Worm (Caenorhabditis elegans) whole organism, L4/young adult: ENCODE results near the gene F38A1.8.

Source experiments
- W03F9.2 ChIP-seq: fragments of 150-350 bp; optimal IDR thresholded peaks from 2 replicates; lab custom pipeline; 2014; ENCODE audit warnings: missing biosample characterization, missing genetic modification characterization
- dao-5 ChIP-seq: sonication (generic microtip); optimal IDR thresholded peaks from 2 replicates; lab custom pipeline; 2016; ENCODE audit warnings: missing genotype, missing genetic modification characterization, moderate library complexity, missing compliant biosample characterization
- him-1 ChIP-seq: sonication (generic microtip); optimal IDR thresholded peaks from 2 replicates; lab custom pipeline; 2016; ENCODE audit warnings: missing genotype, missing genetic modification reagents, missing genetic modification characterization, missing compliant biosample characterization

F38A1.8 gene

ce11 chrIV:1239686-1240085, at the start of gene F38A1.8:
Gene F38A1.8 (minus strand): TSS chrIV:1239852.
- TF ChIP-seq W03F9.2 (tag; lab: Kevin White, UChicago) (no peak), him-1 (tag; lab: Kevin White, UChicago) (no peak), dao-5 (tag; lab: Kevin White, UChicago) (no peak)

- TF ChIP-seq W03F9.2 (tag; lab: Kevin White, UChicago) (no peak), dao-5 (tag; lab: Kevin White, UChicago) (no peak), him-1 (tag; lab: Kevin White, UChicago) (no peak)
These were observed 49.7 kb upstream of the F38A1.8 start, which contains the start of gene plst-1 for ce11 chrIV:1289327-1289726. Gene plst-1 (plus strand): TSS chrIV:1289627.

ce11 chrIV:1286549-1286948, 46.9 kb upstream of the F38A1.8 start:
- TF ChIP-seq dao-5 (tag; lab: Kevin White, UChicago) (no peak), him-1 (tag; lab: Kevin White, UChicago) (no peak), W03F9.2 (tag; lab: Kevin White, UChicago) (no peak)

ce11 chrIV:1284877-1285276, 45.2 kb upstream of the F38A1.8 start:
- no peak for TF ChIP-seq W03F9.2 (tag; lab: Kevin White, UChicago)
- no peak for TF ChIP-seq him-1 (tag; lab: Kevin White, UChicago)
- no peak for TF ChIP-seq dao-5 (tag; lab: Kevin White, UChicago)

ce11 chrIV:1278945-1279344, 39.3 kb upstream of the F38A1.8 start:
- TF ChIP-seq dao-5 (tag; lab: Kevin White, UChicago) (no peak), W03F9.2 (tag; lab: Kevin White, UChicago) (no peak)

- no peak for TF ChIP-seq dao-5 (tag; lab: Kevin White, UChicago)
- no peak for TF ChIP-seq him-1 (tag; lab: Kevin White, UChicago)
- no peak for TF ChIP-seq W03F9.2 (tag; lab: Kevin White, UChicago)
These were observed 37.4 kb upstream of the F38A1.8 start for ce11 chrIV:1277067-1277466.

DNA sequence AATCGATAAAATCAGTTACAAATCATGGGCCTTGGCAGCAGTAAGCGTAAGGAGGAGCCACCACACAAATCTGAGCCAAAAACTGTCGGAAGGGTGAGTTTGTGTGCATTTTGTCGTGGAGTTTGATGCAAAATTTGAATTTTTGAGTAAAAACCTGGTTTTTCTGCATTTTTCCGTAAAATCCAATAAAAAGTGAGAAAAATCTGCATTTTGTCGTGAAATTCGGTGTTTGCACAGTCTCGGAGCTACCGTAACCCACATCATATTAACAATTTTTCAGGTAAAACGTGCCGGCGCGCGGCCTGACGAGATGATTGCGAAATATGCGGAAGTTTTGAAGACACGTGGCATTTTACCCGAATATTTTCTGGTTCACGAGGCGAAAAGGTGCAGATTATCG, 36.3 kb upstream of the F38A1.8 start:
- TF ChIP-seq him-1 (tag; lab: Kevin White, UChicago), result no peak
- no peak for TF ChIP-seq W03F9.2 (tag; lab: Kevin White, UChicago)
- TF ChIP-seq dao-5 (tag; lab: Kevin White, UChicago), result no peak

DNA sequence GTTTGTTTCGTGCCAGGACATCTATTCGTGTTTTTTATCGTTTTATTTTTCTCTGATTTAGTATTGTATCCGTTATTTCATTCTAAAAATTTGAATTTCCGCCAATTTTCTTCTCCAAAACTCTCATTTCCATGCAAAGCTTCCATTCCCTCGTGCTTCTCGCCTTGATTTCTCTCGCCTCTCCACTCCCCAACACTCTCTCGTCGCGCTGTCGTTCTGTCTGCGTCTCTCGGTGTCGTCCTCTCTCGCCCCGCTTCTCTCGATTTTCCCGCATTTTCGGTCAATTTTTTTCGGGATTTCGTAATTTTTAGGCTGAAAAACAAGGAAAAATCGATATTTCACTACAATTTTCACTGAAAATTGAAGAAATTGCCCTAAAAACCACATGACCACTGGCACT, 34.9 kb upstream of the F38A1.8 start, which contains the start of gene C09E9.1:
C09E9.1 (plus strand) TSS at position 286 of the 400 bp plus-strand sequence.
- TF ChIP-seq W03F9.2 (tag; lab: Kevin White, UChicago), result peak; percentile 32
- TF ChIP-seq dao-5 (tag; lab: Kevin White, UChicago), result no peak
- TF ChIP-seq him-1 (tag; lab: Kevin White, UChicago), result no peak

- TF ChIP-seq W03F9.2 (tag; lab: Kevin White, UChicago) (no peak), dao-5 (tag; lab: Kevin White, UChicago) (no peak), him-1 (tag; lab: Kevin White, UChicago) (no peak)
These were observed 27.1 kb upstream of the F38A1.8 start, which contains the start of gene clec-170 for ce11 chrIV:1266724-1267123. Gene clec-170 (plus strand): TSS chrIV:1266866.

- TF ChIP-seq dao-5 (tag; lab: Kevin White, UChicago) (no peak), him-1 (tag; lab: Kevin White, UChicago) (no peak), W03F9.2 (tag; lab: Kevin White, UChicago) (no peak)
These were observed 26.5 kb upstream of the F38A1.8 start for ce11 chrIV:1266138-1266537.

ce11 chrIV:1264928-1265327, 25.3 kb upstream of the F38A1.8 start, which contains the start of gene F38A1.13:
Gene F38A1.13 (plus strand): TSS chrIV:1265228.
- TF ChIP-seq dao-5 (tag; lab: Kevin White, UChicago), result no peak

DNA sequence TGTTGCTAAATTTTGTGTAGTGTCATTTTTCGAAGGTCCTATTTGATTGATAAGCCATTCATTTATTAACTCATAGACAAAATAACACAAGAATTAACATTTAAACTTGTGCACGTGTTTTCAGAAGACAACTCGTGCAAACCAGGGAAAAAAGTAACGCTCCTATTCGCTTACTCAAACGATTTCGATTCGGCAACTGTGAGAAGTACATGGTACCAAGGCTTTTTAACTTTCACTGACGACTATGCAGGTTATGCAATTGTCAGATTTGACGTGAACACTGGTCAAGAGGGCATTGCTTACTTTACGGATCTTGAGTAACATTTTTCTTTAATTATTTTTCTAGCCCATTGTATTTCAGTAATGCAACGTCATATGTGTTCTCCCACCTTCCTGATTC, 22.3 kb upstream of the F38A1.8 start:
- TF ChIP-seq W03F9.2 (tag; lab: Kevin White, UChicago) (no peak), him-1 (tag; lab: Kevin White, UChicago) (no peak), dao-5 (tag; lab: Kevin White, UChicago) (no peak)

- no peak for TF ChIP-seq dao-5 (tag; lab: Kevin White, UChicago)
- no peak for TF ChIP-seq W03F9.2 (tag; lab: Kevin White, UChicago)
- no peak for TF ChIP-seq him-1 (tag; lab: Kevin White, UChicago)
These were observed 21.4 kb upstream of the F38A1.8 start, which contains the start of gene clec-169 for ce11 chrIV:1261024-1261423. Gene clec-169 (plus strand): TSS chrIV:1261324.

DNA sequence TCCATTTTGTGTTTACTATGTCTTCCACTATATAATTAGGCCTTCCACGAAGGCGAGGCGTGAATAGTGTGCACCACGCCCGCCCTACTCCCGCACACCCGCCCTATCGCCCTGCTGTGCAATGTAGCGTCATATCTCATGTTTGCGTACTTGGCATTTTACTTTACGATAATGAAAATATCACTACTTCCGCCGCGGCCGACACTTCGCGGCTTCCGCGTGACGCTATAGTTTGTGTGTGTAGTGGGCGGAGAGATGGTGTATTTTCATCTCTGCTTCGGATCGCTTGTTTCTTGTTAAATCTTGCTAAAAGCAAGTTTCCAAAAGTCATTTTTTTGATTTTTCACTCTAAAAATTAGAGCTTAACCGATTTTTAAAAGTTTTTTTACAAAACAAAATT, 20.8 kb upstream of the F38A1.8 start:
- TF ChIP-seq dao-5 (tag; lab: Kevin White, UChicago) (no peak), W03F9.2 (tag; lab: Kevin White, UChicago) (no peak), him-1 (tag; lab: Kevin White, UChicago) (no peak)
